Worm (Caenorhabditis elegans): ENCODE measurements around the gene plpp-1.1.

The plpp-1.1 gene

ce11 chrII:3955938-3956337 is 28.1 kb upstream of the plpp-1.1 start:
- TF ChIP-seq D1046.2 (GFP tag; IDR thresholded peaks at IDR 0.05) (no peak), aha-1 (tag) (peak; percentile 79)

ce11 chrII:3954838-3955237 is 27.0 kb upstream of the plpp-1.1 start:
- TF ChIP-seq nhr-25 (tag; optimal IDR thresholded peaks at IDR 0.05; ENCODE audit: borderline replicate concordance, insufficient read depth) (no peak), nhr-77 (tag; optimal IDR thresholded peaks at IDR 0.05) (no peak), ama-1 (optimal IDR thresholded peaks at IDR 0.05) (no peak), F37D6.2 (tag; optimal IDR thresholded peaks at IDR 0.05) (no peak), gei-8 (GFP tag; optimal IDR thresholded peaks at IDR 0.05) (no peak), rbr-2 (tag; optimal IDR thresholded peaks at IDR 0.05) (no peak), dve-1 (tag; optimal IDR thresholded peaks at IDR 0.05; ENCODE audit: insufficient read depth) (peak; percentile 31), hlh-30 (tag; optimal IDR thresholded peaks at IDR 0.05; ENCODE audit: insufficient read depth) (peak; percentile 8), tra-1 (GFP tag; IDR thresholded peaks at IDR 0.05) (no peak), lsy-2 (tag; optimal IDR thresholded peaks at IDR 0.05) (peak in 1 of 2 experiments; percentile 31), hif-1 (tag; optimal IDR thresholded peaks at IDR 0.05) (no peak), zfp-3 (GFP tag; conservative IDR thresholded peaks at IDR 0.05) (no peak), nhr-6 (tag; optimal IDR thresholded peaks at IDR 0.05) (no peak), ces-1 (GFP tag; optimal IDR thresholded peaks at IDR 0.05) (no peak), F10B5.3 (tag; optimal IDR thresholded peaks at IDR 0.05) (no peak), nhr-11 (tag; optimal IDR thresholded peaks at IDR 0.05) (no peak), set-16 (GFP tag; IDR thresholded peaks at IDR 0.05) (no peak), mes-2 (tag; optimal IDR thresholded peaks at IDR 0.05; ENCODE audit: poor library complexity, severe bottlenecking) (no peak), Y75B8A.6 (GFP tag; IDR thresholded peaks at IDR 0.05) (no peak), nhr-28 (tag; optimal IDR thresholded peaks at IDR 0.05) (peak; percentile 12), attf-4 (tag; optimal IDR thresholded peaks at IDR 0.05) (no peak), lir-3 (tag; optimal IDR thresholded peaks at IDR 0.05) (no peak), nhr-41 (GFP tag; IDR thresholded peaks at IDR 0.05) (no peak), aha-1 (tag) (peak; percentile 70), unc-39 (tag; optimal IDR thresholded peaks at IDR 0.05) (no peak), mep-1 (tag; optimal IDR thresholded peaks at IDR 0.05) (peak; percentile 15), duxl-1 (tag; optimal IDR thresholded peaks at IDR 0.05; ENCODE audit: poor library complexity) (no peak)

- TF ChIP-seq snpc-4 (tag; optimal IDR thresholded peaks at IDR 0.05), result no peak
- TF ChIP-seq unc-39 (tag; optimal IDR thresholded peaks at IDR 0.05), result no peak
- TF ChIP-seq tag-97 (GFP tag; IDR thresholded peaks at IDR 0.05), result no peak
- no peak for TF ChIP-seq Y105C5A.15 (GFP tag; IDR thresholded peaks at IDR 0.05)
- TF ChIP-seq hlh-30 (tag; optimal IDR thresholded peaks at IDR 0.05; ENCODE audit: insufficient read depth), result no peak
- no peak for TF ChIP-seq nhr-11 (tag; optimal IDR thresholded peaks at IDR 0.05)
- no peak for TF ChIP-seq jun-1 (tag; optimal IDR thresholded peaks at IDR 0.05)
- no peak for TF ChIP-seq ceh-20 (GFP tag; IDR thresholded peaks at IDR 0.05)
- no peak for TF ChIP-seq vab-7 (GFP tag; IDR thresholded peaks at IDR 0.05)
- TF ChIP-seq saeg-2 (GFP tag; IDR thresholded peaks at IDR 0.05), result no peak
- TF ChIP-seq nhr-76 (tag; optimal IDR thresholded peaks at IDR 0.05), result no peak
- no peak for TF ChIP-seq F10B5.3 (tag; optimal IDR thresholded peaks at IDR 0.05)
- TF ChIP-seq lin-15B (tag; optimal IDR thresholded peaks at IDR 0.05), result no peak
- TF ChIP-seq nhr-28 (tag; optimal IDR thresholded peaks at IDR 0.05), result peak; percentile 87
- TF ChIP-seq zag-1 (tag; optimal IDR thresholded peaks at IDR 0.05), result no peak
- TF ChIP-seq ceh-32 (tag; optimal IDR thresholded peaks at IDR 0.05; ENCODE audit: poor library complexity), result no peak
- TF ChIP-seq R02D3.7 (tag; optimal IDR thresholded peaks at IDR 0.05), result no peak
- TF ChIP-seq T26A8.4 (GFP tag; IDR thresholded peaks at IDR 0.05), result no peak
- TF ChIP-seq lin-1 (GFP tag; IDR thresholded peaks at IDR 0.05), result no peak
- peak; percentile 64 for TF ChIP-seq pqm-1 (tag; optimal IDR thresholded peaks at IDR 0.05)
- no peak for TF ChIP-seq nhr-25 (tag; optimal IDR thresholded peaks at IDR 0.05; ENCODE audit: borderline replicate concordance, insufficient read depth)
- TF ChIP-seq lir-3 (tag; optimal IDR thresholded peaks at IDR 0.05), result no peak
- TF ChIP-seq lim-7 (GFP tag; IDR thresholded peaks at IDR 0.05), result no peak
- no peak; the same call in 1 of the 2 replicates for TF ChIP-seq dmd-6 (GFP tag; IDR thresholded peaks at IDR 0.05)
- no peak for TF ChIP-seq daf-16 (GFP tag; optimal IDR thresholded peaks at IDR 0.05)
- TF ChIP-seq daf-16 (tag; optimal IDR thresholded peaks at IDR 0.05), result peak; percentile 89
- no peak for TF ChIP-seq spr-1 (tag; optimal IDR thresholded peaks at IDR 0.05)
- TF ChIP-seq mxl-2 (GFP tag; conservative IDR thresholded peaks at IDR 0.05), result no peak
These were observed 26.2 kb upstream of the plpp-1.1 start for ce11 chrII:3954018-3954417.
